Fruit fly (Drosophila melanogaster): ENCODE data around the gene CG32163.
A peak's percentile ranks its signal among the peaks of the same experiment; 100 is the strongest.

Gene CG32163

DNA sequence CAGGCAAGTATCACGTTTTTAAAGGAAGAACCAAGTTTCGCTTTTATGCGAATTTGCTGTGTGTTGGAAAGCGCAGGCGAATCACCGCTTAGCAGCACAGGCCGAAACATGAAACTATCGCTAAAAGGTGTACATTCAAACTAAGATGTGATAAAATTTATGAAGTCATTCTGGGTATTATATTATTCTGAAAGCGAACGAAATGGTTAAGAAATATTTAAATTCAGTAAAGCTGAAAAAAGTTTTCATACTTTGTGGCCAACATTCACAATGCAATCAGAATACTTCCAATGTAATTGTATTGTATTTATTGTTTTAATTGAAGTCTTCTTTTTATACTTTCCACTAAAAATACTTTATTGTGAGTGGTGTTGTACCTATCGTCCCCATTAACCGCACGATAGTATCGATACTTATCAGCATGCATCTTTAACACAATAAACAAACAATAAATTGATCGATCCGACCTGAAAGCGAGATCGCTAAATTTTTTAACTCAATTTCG lies 5.7 kb upstream of the CG32163 start, which contains the start of gene Smn (continued):
- TF ChIP-seq Eip75B (GFP tag; optimal IDR thresholded peaks at IDR 0.05) (peak; percentile 69), Lpt (GFP tag; optimal IDR thresholded peaks at IDR 0.05) (peak; percentile 38), svp (GFP tag) (no peak), topi (GFP tag; optimal IDR thresholded peaks at IDR 0.05) (peak; percentile 64), fkh (GFP tag; optimal IDR thresholded peaks at IDR 0.05) (peak; percentile 81), vri (GFP tag; optimal IDR thresholded peaks at IDR 0.05) (no peak), CG8119 (GFP tag; IDR thresholded peaks at IDR 0.05) (no peak; the same call in 1 of the 3 replicates), dsx (GFP tag; optimal IDR thresholded peaks at IDR 0.05; ENCODE audit: poor library complexity, severe bottlenecking) (no peak), Hr39 (GFP tag; optimal IDR thresholded peaks at IDR 0.05) (peak; percentile 69), Eip93F (GFP tag; optimal IDR thresholded peaks at IDR 0.05) (no peak), Gug (GFP tag; IDR thresholded peaks at IDR 0.05) (no peak), ss (GFP tag; optimal IDR thresholded peaks at IDR 0.05) (no peak), CG6163 (GFP tag; IDR thresholded peaks at IDR 0.05) (no peak), Hr4 (GFP tag; optimal IDR thresholded peaks at IDR 0.05) (peak; percentile 60), Smox (GFP tag; optimal IDR thresholded peaks at IDR 0.05) (peak; percentile 60), CG11762 (GFP tag; optimal IDR thresholded peaks at IDR 0.05; ENCODE audit: insufficient read depth) (peak; percentile 34), spab (GFP tag; optimal IDR thresholded peaks at IDR 0.05) (no peak), salr (GFP tag; optimal IDR thresholded peaks at IDR 0.05) (peak in 1 of 2 experiments; percentile 53), CG6792 (GFP tag; optimal IDR thresholded peaks at IDR 0.05) (peak; percentile 52), pdm3 (GFP tag; optimal IDR thresholded peaks at IDR 0.05) (peak; percentile 72)

DNA sequence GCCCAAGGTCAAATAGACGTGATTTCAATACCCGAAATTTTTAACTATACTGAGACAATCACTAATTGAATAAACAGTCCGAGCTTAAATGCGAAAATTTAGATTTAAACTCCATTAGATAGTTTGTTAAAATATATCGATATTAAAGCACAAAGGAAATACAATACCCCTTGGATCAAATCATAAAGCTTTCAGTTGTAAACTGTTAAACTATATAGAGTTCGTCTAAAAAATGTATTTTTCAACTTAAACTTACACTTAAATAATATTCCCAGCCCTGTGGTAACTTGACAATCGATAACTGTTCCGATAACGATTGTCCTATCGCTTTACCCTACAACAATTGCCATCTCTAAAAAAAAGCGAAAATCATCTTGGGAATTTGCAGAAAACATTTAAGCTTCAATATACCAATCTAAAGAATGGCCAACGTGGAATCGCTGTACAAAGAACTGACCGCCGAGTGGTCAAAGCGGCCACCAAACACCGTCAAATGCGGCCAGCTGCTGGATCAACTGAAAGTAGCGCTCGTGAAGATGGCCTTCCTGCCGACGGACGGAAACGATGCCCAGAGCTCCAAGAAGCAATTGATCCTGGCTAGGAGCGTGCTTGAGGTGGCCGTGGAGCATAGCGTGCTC lies 4.2 kb upstream of the CG32163 start, which contains the start of gene Rpn12:
Rpn12 (plus strand) TSS at position 351 of the 638 bp plus-strand sequence.
- no peak for TF ChIP-seq achi (GFP tag; optimal IDR thresholded peaks at IDR 0.05)
- peak; percentile 45 for TF ChIP-seq Hr39 (GFP tag; optimal IDR thresholded peaks at IDR 0.05)
- TF ChIP-seq CG3919 (GFP tag; optimal IDR thresholded peaks at IDR 0.05), result no peak
- peak; percentile 42 for TF ChIP-seq cyc (GFP tag; optimal IDR thresholded peaks at IDR 0.05)
- no peak for TF ChIP-seq CG6792 (GFP tag; optimal IDR thresholded peaks at IDR 0.05)
- TF ChIP-seq eg (GFP tag; IDR thresholded peaks at IDR 0.05), result no peak
- peak; percentile 53 for TF ChIP-seq lz (GFP tag; optimal IDR thresholded peaks at IDR 0.05)
- peak; percentile 23 for TF ChIP-seq OdsH (GFP tag; optimal IDR thresholded peaks at IDR 0.05)
- TF ChIP-seq CG34406 (GFP tag; optimal IDR thresholded peaks at IDR 0.05), result peak; percentile 2
- peak; percentile 8 for TF ChIP-seq acj6 (GFP tag; optimal IDR thresholded peaks at IDR 0.05)
- TF ChIP-seq Eip75B (GFP tag; optimal IDR thresholded peaks at IDR 0.05), result peak; percentile 37
- TF ChIP-seq topi (GFP tag; optimal IDR thresholded peaks at IDR 0.05), result peak; percentile 25
- TF ChIP-seq esn (GFP tag; optimal IDR thresholded peaks at IDR 0.05), result peak; percentile 47
- peak; percentile 17 for TF ChIP-seq Ets96B (tag; optimal IDR thresholded peaks at IDR 0.05)
- peak; percentile 33 for TF ChIP-seq CG31627 (GFP tag; optimal IDR thresholded peaks at IDR 0.05)
- 0 out of 2 replicates have a peak, but pooled peaks have one; percentile 12 for TF ChIP-seq CG15336 (GFP tag; IDR thresholded peaks at IDR 0.05)
- peak; percentile 38 for TF ChIP-seq Met (GFP tag; optimal IDR thresholded peaks at IDR 0.05)
- TF ChIP-seq dsx (GFP tag; optimal IDR thresholded peaks at IDR 0.05; ENCODE audit: poor library complexity, severe bottlenecking), result peak; percentile 3
- peak; percentile 80 for TF ChIP-seq Eip78C (GFP tag)
- peak; percentile 20 for TF ChIP-seq CG32006 (GFP tag; optimal IDR thresholded peaks at IDR 0.05)
- TF ChIP-seq vri (GFP tag; optimal IDR thresholded peaks at IDR 0.05), result no peak
- TF ChIP-seq Hr38 (GFP tag; optimal IDR thresholded peaks at IDR 0.05), result no peak
- TF ChIP-seq CG10631 (GFP tag; optimal IDR thresholded peaks at IDR 0.05), result peak; percentile 41
- no peak for TF ChIP-seq CG11294 (GFP tag; IDR thresholded peaks at IDR 0.05)
- peak; percentile 38 for TF ChIP-seq Hr4 (GFP tag; optimal IDR thresholded peaks at IDR 0.05)
- TF ChIP-seq CG11762 (GFP tag; optimal IDR thresholded peaks at IDR 0.05; ENCODE audit: insufficient read depth), result no peak
- peak; percentile 12 for TF ChIP-seq CG8632 (GFP tag; optimal IDR thresholded peaks at IDR 0.05)
- TF ChIP-seq CG16779 (tag; optimal IDR thresholded peaks at IDR 0.05), result no peak
- TF ChIP-seq Sox14 (GFP tag; optimal IDR thresholded peaks at IDR 0.05), result peak; percentile 45
- peak; percentile 38 for TF ChIP-seq CG3032 (tag; optimal IDR thresholded peaks at IDR 0.05)
- no peak for TF ChIP-seq Blimp-1 (GFP tag; optimal IDR thresholded peaks at IDR 0.05)
- TF ChIP-seq fd59A (GFP tag; optimal IDR thresholded peaks at IDR 0.05), result no peak
- TF ChIP-seq CG10669 (GFP tag; optimal IDR thresholded peaks at IDR 0.05), result no peak
- TF ChIP-seq Gug (GFP tag; IDR thresholded peaks at IDR 0.05), result 0 out of 2 replicates have a peak, but pooled peaks have one; percentile 8
